Worm (Caenorhabditis elegans) whole organism, dauer: ENCODE measurements around the gene srh-7.

Source experiments
- unc-62 ChIP-seq: sonication (generic microtip); optimal IDR thresholded peaks from 2 replicates; lab custom pipeline; 2017; ENCODE audit warnings: missing biosample characterization, missing genetic modification reagents, missing genetic modification characterization

The srh-7 gene

ce11 chrV:4007927-4008326 lies at the start of gene srh-7:
Gene srh-7, plus strand, starts transcription at chrV:4008227.
- no peak for TF ChIP-seq unc-62

- no peak for TF ChIP-seq unc-62
Measured at ce11 chrV:3961235-3961634, 46.8 kb upstream of the srh-7 start, which contains the start of gene cyp-34A6. Gene cyp-34A6, minus strand, starts transcription at chrV:3961335.

- no peak for TF ChIP-seq unc-62
Measured at ce11 chrV:3963715-3964114, 44.3 kb upstream of the srh-7 start, which contains the start of gene cyp-34A7. Gene cyp-34A7, minus strand, starts transcription at chrV:3963815.

ce11 chrV:3967762-3968161 lies 40.3 kb upstream of the srh-7 start, which contains the start of gene cyp-34A8:
Gene cyp-34A8, minus strand, starts transcription at chrV:3967823.
- no peak for TF ChIP-seq unc-62

- no peak for TF ChIP-seq unc-62
Measured at ce11 chrV:3968929-3969328, 39.1 kb upstream of the srh-7 start.

ce11 chrV:3969664-3970063 lies 38.4 kb upstream of the srh-7 start:
- TF ChIP-seq unc-62 = no peak

ce11 chrV:3970410-3970809 lies 37.6 kb upstream of the srh-7 start, which contains the start of gene cyp-34A9:
Gene cyp-34A9, minus strand, starts transcription at chrV:3970540.
- no peak for TF ChIP-seq unc-62

- no peak for TF ChIP-seq unc-62
Measured at ce11 chrV:3972846-3973245, 35.2 kb upstream of the srh-7 start, which contains the start of gene cyp-34A10. Gene cyp-34A10, minus strand, starts transcription at chrV:3972991.

- no peak for TF ChIP-seq unc-62
Measured at ce11 chrV:3974361-3974760, 33.7 kb upstream of the srh-7 start, which contains the start of gene str-82. Gene str-82, plus strand, starts transcription at chrV:3974661.

ce11 chrV:3976964-3977363 lies 31.1 kb upstream of the srh-7 start, which contains the start of gene str-83:
Gene str-83, plus strand, starts transcription at chrV:3977264.
- TF ChIP-seq unc-62 = no peak

- TF ChIP-seq unc-62 = no peak
Measured at ce11 chrV:3979053-3979452, 29.0 kb upstream of the srh-7 start, which contains the start of gene nlp-34. Gene nlp-34, minus strand, starts transcription at chrV:3979134.

- no peak for TF ChIP-seq unc-62
Measured at ce11 chrV:3979819-3980218, 28.2 kb upstream of the srh-7 start, which contains the start of gene nlp-31. Gene nlp-31, plus strand, starts transcription at chrV:3980055.

- no peak for TF ChIP-seq unc-62
Measured at ce11 chrV:3980228-3980933, 27.6 kb upstream of the srh-7 start.

ce11 chrV:3981680-3982079 lies 26.3 kb upstream of the srh-7 start, which contains the start of gene nlp-30:
Gene nlp-30, plus strand, starts transcription at chrV:3981980.
- no peak for TF ChIP-seq unc-62

ce11 chrV:3984178-3984577 lies 23.8 kb upstream of the srh-7 start, which contains the start of gene nlp-29:
Gene nlp-29, plus strand, starts transcription at chrV:3984425.
- TF ChIP-seq unc-62 = no peak

- no peak for TF ChIP-seq unc-62
Measured at ce11 chrV:3985104-3985503, 22.9 kb upstream of the srh-7 start.

- no peak for TF ChIP-seq unc-62
Measured at ce11 chrV:3987616-3988015, 20.4 kb upstream of the srh-7 start, which contains the start of gene nlp-28. Gene nlp-28, plus strand, starts transcription at chrV:3987900.

- TF ChIP-seq unc-62 = no peak
Measured at ce11 chrV:3989070-3989469, 19.0 kb upstream of the srh-7 start, which contains the start of gene nlp-27. Gene nlp-27, plus strand, starts transcription at chrV:3989378.
